Worm (Caenorhabditis elegans) whole organism, mixed stage, embryonic: ENCODE measurements around the gene T19C4.1.

Experiments
- ces-1 ChIP-seq: fragments of 150-350 bp; optimal IDR thresholded peaks from 2 replicates; lab custom pipeline; 2014; ENCODE audit warnings: missing biosample characterization, missing genetic modification reagents, missing genetic modification characterization
- lin-32 ChIP-seq: fragments of 200-800 bp; sonication (Bioruptor generic); optimal IDR thresholded peaks from 2 replicates; lab custom pipeline; 2018; ENCODE audit warnings: mild to moderate bottlenecking, missing genetic modification characterization, missing compliant biosample characterization
- nhr-12 ChIP-seq: fragments of 150-350 bp; optimal IDR thresholded peaks from 2 replicates; lab custom pipeline; 2014; ENCODE audit warnings: missing biosample characterization, missing genetic modification characterization
- snpc-4 ChIP-seq: fragments of 150-350 bp; optimal IDR thresholded peaks from 2 replicates; lab custom pipeline; 2014; ENCODE audit warnings: missing biosample characterization, missing genetic modification characterization

DNA sequence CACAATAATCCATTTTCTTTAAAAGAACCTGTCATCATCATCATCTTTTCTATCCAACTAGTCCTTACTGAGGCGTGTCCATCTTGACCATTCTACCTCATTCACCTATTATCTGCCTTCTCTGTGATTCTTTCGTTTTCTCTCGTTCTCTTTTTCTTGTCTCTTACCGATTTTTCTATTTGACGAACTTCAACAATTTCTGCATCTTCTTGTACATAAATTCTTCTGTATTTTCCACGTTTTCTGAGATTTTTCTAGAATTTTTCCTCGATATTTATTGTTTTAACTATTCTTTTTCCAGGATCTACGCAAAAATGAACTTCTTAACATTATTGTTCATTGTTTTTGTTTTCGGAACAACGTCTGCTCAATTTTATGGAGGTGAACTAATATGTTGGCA lies 33.4 kb downstream of the T19C4.1 start, which contains the start of gene cnc-10:
- TF ChIP-seq lin-32 (GFP tag; lab: Kevin White, UChicago) (no peak), snpc-4 (no peak), nhr-12 (tag; lab: Kevin White, UChicago) (no peak), ces-1 (GFP tag; lab: Kevin White, UChicago) (no peak)
